Worm (Caenorhabditis elegans): Measurements from ENCODE around the gene F01D5.8.
A peak's percentile ranks its signal among the peaks of the same experiment; 100 is the strongest.

The F01D5.8 gene

ce11 chrII:13982923-13983322, 27.6 kb upstream of the F01D5.8 start, which contains the start of the genes Y39G8B.13 and Y39G8B.10:
TSS of gene Y39G8B.13 (minus strand) at chrII:13983047.
TSS of gene Y39G8B.10 (minus strand) at chrII:13983115.
- TF ChIP-seq pha-4 (tag; optimal IDR thresholded peaks at IDR 0.05), result no peak
- no peak for TF ChIP-seq lsy-2 (tag; optimal IDR thresholded peaks at IDR 0.05)
- no peak for TF ChIP-seq flh-1 (GFP tag; optimal IDR thresholded peaks at IDR 0.05)
- TF ChIP-seq ceh-43 (GFP tag; optimal IDR thresholded peaks at IDR 0.05), result no peak
- no peak for TF ChIP-seq zip-8 (tag; optimal IDR thresholded peaks at IDR 0.05)
- TF ChIP-seq ztf-11 (tag; optimal IDR thresholded peaks at IDR 0.05), result no peak
- no peak for TF ChIP-seq nhr-28 (tag; optimal IDR thresholded peaks at IDR 0.05)
- no peak for TF ChIP-seq mep-1 (tag; optimal IDR thresholded peaks at IDR 0.05)
- TF ChIP-seq sptf-1 (tag; optimal IDR thresholded peaks at IDR 0.05), result no peak
- TF ChIP-seq M03D4.4 (tag; optimal IDR thresholded peaks at IDR 0.05), result no peak
- no peak for TF ChIP-seq ceh-39 (tag; optimal IDR thresholded peaks at IDR 0.05)
- no peak for TF ChIP-seq unc-62 (GFP tag; optimal IDR thresholded peaks at IDR 0.05)
- no peak for TF ChIP-seq nhr-2 (tag; optimal IDR thresholded peaks at IDR 0.05)
- no peak for TF ChIP-seq snpc-4 (tag; optimal IDR thresholded peaks at IDR 0.05)
- no peak for TF ChIP-seq blmp-1 (tag; optimal IDR thresholded peaks at IDR 0.05)
- TF ChIP-seq elt-1 (tag; optimal IDR thresholded peaks at IDR 0.05; ENCODE audit: borderline replicate concordance, insufficient read depth), result no peak
- no peak for TF ChIP-seq mab-5 (tag; optimal IDR thresholded peaks at IDR 0.05)
- no peak for TF ChIP-seq sem-2 (GFP tag; optimal IDR thresholded peaks at IDR 0.05)

ce11 chrII:13984551-13984950, 26.0 kb upstream of the F01D5.8 start, which contains the start of gene sre-47:
TSS of gene sre-47 (minus strand) at chrII:13984651.
- TF ChIP-seq sem-2 (GFP tag; optimal IDR thresholded peaks at IDR 0.05) (no peak), nhr-76 (tag; optimal IDR thresholded peaks at IDR 0.05) (no peak), mep-1 (tag; optimal IDR thresholded peaks at IDR 0.05) (no peak), pha-4 (tag; optimal IDR thresholded peaks at IDR 0.05) (no peak), blmp-1 (tag; optimal IDR thresholded peaks at IDR 0.05) (no peak)

ce11 chrII:13986061-13986460, 24.4 kb upstream of the F01D5.8 start:
- TF ChIP-seq tbx-8 (GFP tag; optimal IDR thresholded peaks at IDR 0.05) (peak; percentile 35), mls-2 (tag; optimal IDR thresholded peaks at IDR 0.05) (peak; percentile 54), sptf-1 (tag; optimal IDR thresholded peaks at IDR 0.05) (peak; percentile 55)

- TF ChIP-seq lin-32 (GFP tag; optimal IDR thresholded peaks at IDR 0.05), result no peak
- TF ChIP-seq tbx-8 (GFP tag; optimal IDR thresholded peaks at IDR 0.05), result no peak
- TF ChIP-seq sptf-1 (tag; optimal IDR thresholded peaks at IDR 0.05), result no peak
- TF ChIP-seq mls-2 (tag; optimal IDR thresholded peaks at IDR 0.05), result no peak
- TF ChIP-seq hlh-1 (tag; optimal IDR thresholded peaks at IDR 0.05), result no peak
- no peak for TF ChIP-seq unc-39 (tag; optimal IDR thresholded peaks at IDR 0.05)
- no peak for TF ChIP-seq drap-1 (GFP tag; optimal IDR thresholded peaks at IDR 0.05)
- no peak for TF ChIP-seq nhr-2 (tag; optimal IDR thresholded peaks at IDR 0.05)
- TF ChIP-seq blmp-1 (tag; optimal IDR thresholded peaks at IDR 0.05), result no peak
Observed at ce11 chrII:13991741-13992140, 18.8 kb upstream of the F01D5.8 start, which contains the start of gene Y39G8B.5. TSS of gene Y39G8B.5 (minus strand) at chrII:13991841.

- TF ChIP-seq blmp-1 (tag; optimal IDR thresholded peaks at IDR 0.05) (no peak), lsy-2 (tag; optimal IDR thresholded peaks at IDR 0.05) (no peak), ceh-43 (GFP tag; optimal IDR thresholded peaks at IDR 0.05) (no peak), drap-1 (GFP tag; optimal IDR thresholded peaks at IDR 0.05) (no peak), lin-13 (tag; optimal IDR thresholded peaks at IDR 0.05) (no peak), nhr-28 (tag; optimal IDR thresholded peaks at IDR 0.05) (no peak), flh-1 (GFP tag; optimal IDR thresholded peaks at IDR 0.05) (no peak), ceh-83 (GFP tag; optimal IDR thresholded peaks at IDR 0.05) (no peak), lin-32 (GFP tag; optimal IDR thresholded peaks at IDR 0.05) (no peak), mep-1 (tag; optimal IDR thresholded peaks at IDR 0.05) (no peak), zip-8 (tag; optimal IDR thresholded peaks at IDR 0.05) (no peak), sem-2 (GFP tag; optimal IDR thresholded peaks at IDR 0.05) (no peak)
Observed at ce11 chrII:13994934-13995333, 15.6 kb upstream of the F01D5.8 start, which contains the start of gene Y39G8B.7. TSS of gene Y39G8B.7 (minus strand) at chrII:13995034.

ce11 chrII:13997477-13997876, 13.0 kb upstream of the F01D5.8 start, which contains the start of gene F01D5.1:
TSS of gene F01D5.1 (minus strand) at chrII:13997581.
- TF ChIP-seq nhr-12 (tag; optimal IDR thresholded peaks at IDR 0.05), result no peak
- no peak for TF ChIP-seq ceh-43 (GFP tag; optimal IDR thresholded peaks at IDR 0.05)
- TF ChIP-seq nhr-237 (tag; optimal IDR thresholded peaks at IDR 0.05), result no peak
- TF ChIP-seq ceh-83 (GFP tag; optimal IDR thresholded peaks at IDR 0.05), result no peak
- TF ChIP-seq mls-2 (tag; optimal IDR thresholded peaks at IDR 0.05), result no peak
- TF ChIP-seq M03D4.4 (tag; optimal IDR thresholded peaks at IDR 0.05), result no peak
- TF ChIP-seq nhr-76 (tag; optimal IDR thresholded peaks at IDR 0.05), result no peak
- no peak for TF ChIP-seq lsy-2 (tag; optimal IDR thresholded peaks at IDR 0.05)
- no peak for TF ChIP-seq mab-5 (tag; optimal IDR thresholded peaks at IDR 0.05)
- TF ChIP-seq ztf-11 (tag; optimal IDR thresholded peaks at IDR 0.05), result no peak

Data from whole organism, mixed stage, embryonic.